Fruit fly (Drosophila melanogaster): ENCODE results near the gene Tap42.
A peak's percentile ranks its signal among the peaks of the same experiment; 100 is the strongest.

The Tap42 gene

DNA sequence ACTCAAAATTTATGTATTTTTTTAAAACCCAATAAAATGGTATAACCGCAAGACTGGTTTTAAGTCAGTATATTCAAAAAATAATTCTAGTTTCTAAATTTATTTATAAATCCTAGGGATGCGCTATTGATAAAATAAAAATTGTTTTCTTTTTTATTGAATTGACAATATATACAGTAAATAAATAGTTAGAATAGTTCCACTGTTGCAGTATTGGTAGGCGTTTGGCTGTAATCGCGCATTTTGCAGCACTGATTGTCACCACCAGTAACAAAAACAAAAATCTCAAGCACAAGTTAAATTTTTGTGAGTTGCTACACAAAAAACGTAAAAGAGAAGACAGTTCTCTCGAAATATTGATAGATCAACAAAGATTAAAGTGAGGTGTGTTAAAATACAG, 1.5 kb downstream of the Tap42 start, which contains the start of gene CG31855 (continued):
- TF ChIP-seq Tbp (GFP tag; optimal IDR thresholded peaks at IDR 0.05) = no peak
- TF ChIP-seq CG2120 (GFP tag; optimal IDR thresholded peaks at IDR 0.05) = peak; percentile 91
- peak; percentile 89 for TF ChIP-seq Atf6 (GFP tag; IDR thresholded peaks at IDR 0.05)
- peak; percentile 77 for TF ChIP-seq CG18262 (tag; optimal IDR thresholded peaks at IDR 0.05)
- TF ChIP-seq CG8281 (tag; optimal IDR thresholded peaks at IDR 0.05) = peak; percentile 49
- TF ChIP-seq CG10462 (GFP tag; optimal IDR thresholded peaks at IDR 0.05) = peak; percentile 74
- peak; percentile 76 for TF ChIP-seq stc (GFP tag; IDR thresholded peaks at IDR 0.05)
- TF ChIP-seq HLH54F (GFP tag; optimal IDR thresholded peaks at IDR 0.05) = peak; percentile 74
- TF ChIP-seq unc-4 (GFP tag; IDR thresholded peaks at IDR 0.05; ENCODE audit: partially characterized antibody) = no peak
- peak; percentile 43 for TF ChIP-seq org-1 (GFP tag; optimal IDR thresholded peaks at IDR 0.05)
- peak; percentile 85 for TF ChIP-seq CG11247 (GFP tag; IDR thresholded peaks at IDR 0.05)
- peak; percentile 67 for TF ChIP-seq CG10431 (GFP tag; optimal IDR thresholded peaks at IDR 0.05)
- peak; percentile 80 for TF ChIP-seq slou (GFP tag; optimal IDR thresholded peaks at IDR 0.05)
- peak; percentile 83 for TF ChIP-seq mam (GFP tag; optimal IDR thresholded peaks at IDR 0.05)
- TF ChIP-seq E2f1 (GFP tag; IDR thresholded peaks at IDR 0.05) = peak; percentile 77
- peak; percentile 81 for TF ChIP-seq Max (GFP tag; optimal IDR thresholded peaks at IDR 0.05)
- peak; percentile 39; the same call in 1 of the 2 replicates for TF ChIP-seq CG43689 (GFP tag; IDR thresholded peaks at IDR 0.05)
- peak; percentile 19 for TF ChIP-seq CG3163 (GFP tag; optimal IDR thresholded peaks at IDR 0.05)
- peak; percentile 66 for TF ChIP-seq Nf-YC (tag; optimal IDR thresholded peaks at IDR 0.05)
- TF ChIP-seq lola (GFP tag; optimal IDR thresholded peaks at IDR 0.05) = peak in 1 of 3 experiments; percentile 58
- peak; percentile 88 for TF ChIP-seq CG12391 (tag; optimal IDR thresholded peaks at IDR 0.05)
- TF ChIP-seq CG18764 (GFP tag; optimal IDR thresholded peaks at IDR 0.05) = peak; percentile 80
- peak; percentile 88 for TF ChIP-seq Bdp1 (GFP tag; optimal IDR thresholded peaks at IDR 0.05)
- peak; percentile 9; the same call in 1 of the 2 replicates for TF ChIP-seq Ravus (GFP tag; IDR thresholded peaks at IDR 0.05)
- TF ChIP-seq gsb (GFP tag; IDR thresholded peaks at IDR 0.05) = peak; percentile 52; the same call in 1 of the 2 replicates
- TF ChIP-seq kni (GFP tag; optimal IDR thresholded peaks at IDR 0.05) = no peak
- peak; percentile 7 for TF ChIP-seq psq (GFP tag; optimal IDR thresholded peaks at IDR 0.05)
- TF ChIP-seq Fer2 (tag; optimal IDR thresholded peaks at IDR 0.05) = peak; percentile 79
- TF ChIP-seq scrt (GFP tag; optimal IDR thresholded peaks at IDR 0.05) = peak; percentile 66
- peak; percentile 18 for TF ChIP-seq BEAF-32 (GFP tag; optimal IDR thresholded peaks at IDR 0.05)
- TF ChIP-seq Antp (GFP tag; optimal IDR thresholded peaks at IDR 0.05) = peak; percentile 79
- TF ChIP-seq gem (tag; optimal IDR thresholded peaks at IDR 0.05) = peak; percentile 85
- peak; percentile 90 for TF ChIP-seq CG30403 (GFP tag; optimal IDR thresholded peaks at IDR 0.05)
- TF ChIP-seq CG8359 (GFP tag; optimal IDR thresholded peaks at IDR 0.05; ENCODE audit: borderline replicate concordance) = no peak
- no peak for TF ChIP-seq jing (GFP tag; optimal IDR thresholded peaks at IDR 0.05)
- TF ChIP-seq CG6791 (GFP tag; IDR thresholded peaks at IDR 0.05; ENCODE audit: partially characterized antibody) = 0 out of 3 replicates have a peak, but pooled peaks have one; percentile 16
- no peak for TF ChIP-seq Opbp (GFP tag; IDR thresholded peaks at IDR 0.05; ENCODE audit: partially characterized antibody)
- TF ChIP-seq Six4 (GFP tag; optimal IDR thresholded peaks at IDR 0.05) = peak; percentile 68
- TF ChIP-seq Side (GFP tag; optimal IDR thresholded peaks at IDR 0.05) = peak; percentile 64
- no peak; the same call in 1 of the 2 replicates for TF ChIP-seq wor (GFP tag; IDR thresholded peaks at IDR 0.05)
- peak; percentile 78 for TF ChIP-seq CG32772 (GFP tag; IDR thresholded peaks at IDR 0.05)
- TF ChIP-seq CHES-1-like (GFP tag; optimal IDR thresholded peaks at IDR 0.05) = peak; percentile 58
- TF ChIP-seq Dek (tag; optimal IDR thresholded peaks at IDR 0.05) = peak; percentile 78
- TF ChIP-seq D19A (tag; optimal IDR thresholded peaks at IDR 0.05) = peak; percentile 56
- peak; percentile 48; the same call in 2 of the 3 replicates for TF ChIP-seq sr (GFP tag; IDR thresholded peaks at IDR 0.05)
- peak; percentile 72; the same call in 2 of the 3 replicates for TF ChIP-seq so (GFP tag; IDR thresholded peaks at IDR 0.05)
- peak; percentile 81 for TF ChIP-seq kay (GFP tag; optimal IDR thresholded peaks at IDR 0.05)
- no peak for TF ChIP-seq chinmo (GFP tag; IDR thresholded peaks at IDR 0.05; ENCODE audit: partially characterized antibody)
- no peak for TF ChIP-seq h (optimal IDR thresholded peaks at IDR 0.05)
- TF ChIP-seq sug (tag; optimal IDR thresholded peaks at IDR 0.05) = peak; percentile 81
- peak; percentile 46; the same call in 1 of the 2 replicates for TF ChIP-seq Awh (GFP tag; IDR thresholded peaks at IDR 0.05)
